Fruit fly (Drosophila melanogaster) S2 (cell line): Measurements from ENCODE around the gene CG34409.

Experiments
- CG8478 ChIP-seq: fragments of >200 bp; optimal IDR thresholded peaks from 2 replicates; lab custom pipeline; 2018
- CTCF ChIP-seq, 2 experiments: fragments of >200 bp; optimal IDR thresholded peaks; 2 replicates each; lab custom pipeline; 2018

DNA sequence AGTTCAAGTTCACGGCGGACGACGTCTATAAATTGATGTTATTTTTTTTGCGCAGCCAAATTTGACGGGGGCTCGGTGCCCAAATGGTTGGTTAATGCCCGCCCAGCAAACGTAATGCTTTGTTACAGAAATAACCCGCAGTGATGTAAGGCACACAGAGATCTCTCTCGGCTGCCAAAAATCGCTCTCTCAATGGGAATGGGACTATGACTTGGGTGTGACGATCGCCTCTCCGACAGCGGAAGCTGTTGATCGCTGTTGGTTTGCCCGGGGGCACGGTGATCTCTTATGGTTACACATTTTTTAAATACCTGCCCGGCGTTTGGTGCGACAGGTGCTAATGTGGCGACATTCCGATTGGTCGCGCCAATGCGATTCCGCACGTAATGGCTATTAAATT, 24.0 kb upstream of the CG34409 start:
- no peak for TF ChIP-seq CG8478 (lab: Kevin White, UChicago)
- TF ChIP-seq CTCF (optimal IDR thresholded peaks at IDR 0.05; lab: Kevin White, UChicago), result no peak
